Worm (Caenorhabditis elegans): ENCODE data around the gene Y19D10B.6.

DNA sequence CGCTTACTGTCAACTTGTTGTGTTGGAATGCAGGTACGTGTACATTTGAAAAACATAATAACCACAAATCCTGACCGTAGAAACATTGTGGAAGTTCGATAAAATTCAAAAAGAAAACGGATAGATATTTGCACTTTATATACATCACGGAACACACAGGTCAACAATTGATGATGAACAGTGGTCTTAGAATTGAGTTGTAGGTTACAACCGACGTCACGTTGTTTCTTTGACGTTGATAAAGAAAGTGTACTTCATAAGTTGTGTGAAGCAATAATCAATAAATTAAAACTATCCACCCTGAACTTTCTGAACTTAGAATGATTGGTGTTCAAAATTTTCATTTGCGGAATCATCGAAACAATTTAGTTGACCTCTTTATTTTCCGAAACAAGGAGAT is 49.2 kb downstream of the Y19D10B.6 start, which contains the start of gene Y5H2A.1:
- TF ChIP-seq fkh-10 (GFP tag; optimal IDR thresholded peaks at IDR 0.05), result no peak
- TF ChIP-seq dve-1 (tag; optimal IDR thresholded peaks at IDR 0.05), result no peak
- no peak for TF ChIP-seq ama-1 (optimal IDR thresholded peaks at IDR 0.05)
- TF ChIP-seq odd-2 (tag; optimal IDR thresholded peaks at IDR 0.05), result no peak
